Fruit fly (Drosophila melanogaster) whole organism, embryonic: Measurements from ENCODE around the gene Tsp2A.

Source experiments
- Adf1 ChIP-seq: fragments of 200-800 bp; sonication (Bioruptor generic); IDR thresholded peaks from 2 replicates; pipeline ENCODE4 v1.3.6; 2022; ENCODE audit warnings: missing biosample characterization, missing genetic modification characterization
- Asciz ChIP-seq: fragments of 200-800 bp; sonication (Bioruptor generic); optimal IDR thresholded peaks from 2 replicates; lab custom pipeline; 2017; ENCODE audit warnings: missing biosample characterization, mild to moderate bottlenecking, missing genetic modification characterization, missing genetic modification reagents
- Blimp-1 ChIP-seq: fragments of 200-800 bp; sonication (Bioruptor generic); optimal IDR thresholded peaks from 3 replicates; lab custom pipeline; 2018; ENCODE audit warnings: missing biosample characterization, missing genetic modification characterization, mild to moderate bottlenecking, moderate library complexity, missing genetic modification reagents
- CG10462 ChIP-seq: fragments of 200-800 bp; sonication (Bioruptor generic); optimal IDR thresholded peaks from 2 replicates; lab custom pipeline; 2016; ENCODE audit warnings: missing biosample characterization, missing genetic modification characterization
- CG11093 ChIP-seq: fragments of 200-800 bp; sonication (Bioruptor generic); IDR thresholded peaks from 3 replicates; pipeline ENCODE4 v1.3.6; 2022; ENCODE audit warnings: missing biosample characterization, missing genetic modification characterization
- CG14014 ChIP-seq: fragments of 200-800 bp; sonication (Bioruptor generic); IDR thresholded peaks from 2 replicates; pipeline ENCODE4 v1.3.6; 2022; ENCODE audit warnings: missing biosample characterization, missing genetic modification characterization
- CG1529 ChIP-seq: fragments of 200-800 bp; sonication (Bioruptor generic); optimal IDR thresholded peaks from 3 replicates; lab custom pipeline; 2018; ENCODE audit warnings: missing biosample characterization, missing genetic modification characterization
- CG17328 ChIP-seq: fragments of 200-800 bp; sonication (Bioruptor generic); IDR thresholded peaks from 2 replicates; pipeline ENCODE4 v1.3.6; 2022; ENCODE audit warnings: missing biosample characterization, missing genetic modification characterization
- CG17568 ChIP-seq: fragments of 200-800 bp; sonication (Bioruptor generic); optimal IDR thresholded peaks from 2 replicates; lab custom pipeline; 2018; ENCODE audit warnings: missing biosample characterization, mild to moderate bottlenecking, missing genetic modification characterization, moderate library complexity
- CG18764 ChIP-seq: fragments of 200-800 bp; sonication (Bioruptor generic); optimal IDR thresholded peaks from 3 replicates; lab custom pipeline; 2016; ENCODE audit warnings: missing biosample characterization, missing genetic modification characterization
- CG2120 ChIP-seq: fragments of 200-800 bp; sonication (Bioruptor generic); optimal IDR thresholded peaks from 3 replicates; lab custom pipeline; 2016; ENCODE audit warnings: missing biosample characterization, missing genetic modification characterization
- CG2199 ChIP-seq: fragments of 200-800 bp; sonication (Bioruptor generic); IDR thresholded peaks from 3 replicates; pipeline ENCODE4 v1.3.6; 2022; ENCODE audit warnings: missing biosample characterization, missing genetic modification characterization
- CG3847 ChIP-seq: fragments of 200-800 bp; sonication (Bioruptor generic); IDR thresholded peaks from 2 replicates; pipeline ENCODE4 v1.3.6; 2022; ENCODE audit warnings: missing biosample characterization, missing genetic modification characterization
- CG4820 ChIP-seq: fragments of 200-800 bp; sonication (Bioruptor generic); optimal IDR thresholded peaks from 3 replicates; lab custom pipeline; 2016; ENCODE audit warnings: missing biosample characterization, missing genetic modification characterization
- CG5180 ChIP-seq: fragments of 200-800 bp; sonication (Bioruptor generic); optimal IDR thresholded peaks from 3 replicates; lab custom pipeline; 2017; ENCODE audit warnings: missing biosample characterization, missing genetic modification characterization, mild to moderate bottlenecking, moderate library complexity, missing genetic modification reagents
- CG7271 ChIP-seq: fragments of 200-800 bp; sonication (Bioruptor generic); optimal IDR thresholded peaks from 2 replicates; lab custom pipeline; 2018; ENCODE audit warnings: missing biosample characterization, mild to moderate bottlenecking, missing genetic modification characterization, moderate library complexity
- CG9817 ChIP-seq: fragments of 200-800 bp; sonication (Bioruptor generic); optimal IDR thresholded peaks from 2 replicates; lab custom pipeline; 2018; ENCODE audit warnings: missing biosample characterization, mild to moderate bottlenecking, missing genetic modification characterization, moderate library complexity
- CrebB ChIP-seq: fragments of 200-800 bp; sonication (Bioruptor generic); optimal IDR thresholded peaks from 3 replicates; lab custom pipeline; 2018; ENCODE audit warnings: missing biosample characterization, mild to moderate bottlenecking, missing genetic modification characterization
- D19A ChIP-seq: fragments of 200-800 bp; optimal IDR thresholded peaks from 3 replicates; lab custom pipeline; 2019; ENCODE audit warnings: missing biosample characterization, mild to moderate bottlenecking, missing genetic modification characterization, moderate library complexity
- HHEX ChIP-seq: fragments of 200-800 bp; sonication (Bioruptor generic); optimal IDR thresholded peaks from 3 replicates; lab custom pipeline; 2017; ENCODE audit warnings: missing biosample characterization, mild to moderate bottlenecking, missing genetic modification characterization, missing genetic modification reagents
- HLH4C ChIP-seq: fragments of 200-800 bp; sonication (Bioruptor generic); IDR thresholded peaks from 3 replicates; pipeline ENCODE4 v1.3.6; 2022; ENCODE audit warnings: missing biosample characterization, missing genetic modification characterization; ENCODE audit not compliant: partially characterized antibody
- Hand ChIP-seq: fragments of 200-800 bp; sonication (Bioruptor generic); optimal IDR thresholded peaks from 2 replicates; lab custom pipeline; 2017; ENCODE audit warnings: mild to moderate bottlenecking, missing biosample characterization, missing genetic modification reagents, missing genetic modification characterization
- Hr3 ChIP-seq: fragments of 200-800 bp; sonication (Bioruptor generic); optimal IDR thresholded peaks from 3 replicates; lab custom pipeline; 2016; ENCODE audit warnings: missing biosample characterization, missing genetic modification characterization
- MTF-1 ChIP-seq: fragments of 200-800 bp; sonication (Bioruptor generic); optimal IDR thresholded peaks from 2 replicates; lab custom pipeline; 2018; ENCODE audit warnings: missing biosample characterization, mild to moderate bottlenecking, missing genetic modification characterization, borderline replicate concordance
- NK7.1 ChIP-seq: fragments of 200-800 bp; sonication (Bioruptor generic); optimal IDR thresholded peaks from 3 replicates; lab custom pipeline; 2016; ENCODE audit warnings: missing biosample characterization, missing genetic modification characterization
- Nf-YA ChIP-seq: fragments of 200-800 bp; sonication (Bioruptor generic); IDR thresholded peaks from 2 replicates; pipeline ENCODE4 v1.3.6; 2022; ENCODE audit warnings: missing biosample characterization, missing genetic modification characterization
- Oli ChIP-seq: fragments of 200-800 bp; sonication (Bioruptor generic); optimal IDR thresholded peaks from 2 replicates; lab custom pipeline; 2018; ENCODE audit warnings: missing biosample characterization, mild to moderate bottlenecking, missing genetic modification characterization, moderate library complexity
- Opbp ChIP-seq: fragments of 200-800 bp; sonication (Bioruptor generic); IDR thresholded peaks from 3 replicates; pipeline ENCODE4 v1.3.6; 2022; ENCODE audit warnings: missing biosample characterization, missing genetic modification characterization; ENCODE audit not compliant: partially characterized antibody
- Ptx1 ChIP-seq: fragments of 200-800 bp; sonication (Bioruptor generic); IDR thresholded peaks from 2 replicates; pipeline ENCODE4 v1.3.6; 2022; ENCODE audit warnings: missing biosample characterization, missing genetic modification characterization
- Rx ChIP-seq: fragments of 200-800 bp; sonication (Bioruptor generic); IDR thresholded peaks from 2 replicates; pipeline ENCODE4 v1.3.6; 2022; ENCODE audit warnings: missing biosample characterization, missing genetic modification characterization
- Side ChIP-seq: fragments of 200-800 bp; sonication (Bioruptor generic); optimal IDR thresholded peaks from 2 replicates; lab custom pipeline; 2016; ENCODE audit warnings: missing biosample characterization, missing genetic modification characterization
- ab ChIP-seq: fragments of 200-800 bp; sonication (Bioruptor generic); optimal IDR thresholded peaks from 2 replicates; lab custom pipeline; 2016; ENCODE audit warnings: missing biosample characterization, missing genetic modification characterization
- ase ChIP-seq: fragments of 200-800 bp; sonication (Bioruptor generic); IDR thresholded peaks from 3 replicates; pipeline ENCODE4 v1.3.6; 2022; ENCODE audit warnings: missing biosample characterization, missing genetic modification characterization
- ash1 ChIP-seq: fragments of 200-800 bp; sonication (Bioruptor generic); optimal IDR thresholded peaks from 2 replicates; lab custom pipeline; 2018; ENCODE audit warnings: missing biosample characterization, mild to moderate bottlenecking, missing genetic modification characterization
- dm ChIP-seq: fragments of 200-800 bp; sonication (Bioruptor generic); optimal IDR thresholded peaks from 3 replicates; lab custom pipeline; 2016; ENCODE audit warnings: missing biosample characterization, missing genetic modification characterization
- fd96Cb ChIP-seq: fragments of 200-800 bp; sonication (Bioruptor generic); optimal IDR thresholded peaks from 2 replicates; lab custom pipeline; 2018; ENCODE audit warnings: missing biosample characterization, mild to moderate bottlenecking, missing genetic modification characterization, moderate library complexity
- ham ChIP-seq: fragments of 200-800 bp; sonication (Bioruptor generic); IDR thresholded peaks from 2 replicates; pipeline ENCODE4 v1.3.6; 2022; ENCODE audit warnings: missing biosample characterization, missing genetic modification characterization
- maf-S ChIP-seq: fragments of 200-800 bp; sonication (Bioruptor generic); optimal IDR thresholded peaks from 2 replicates; lab custom pipeline; 2016; ENCODE audit warnings: missing biosample characterization, missing genetic modification characterization
- nom ChIP-seq: fragments of 200-800 bp; sonication (Bioruptor generic); optimal IDR thresholded peaks from 2 replicates; lab custom pipeline; 2017; ENCODE audit warnings: missing biosample characterization, missing genetic modification characterization, mild to moderate bottlenecking, moderate library complexity, missing genetic modification reagents
- odd ChIP-seq: fragments of 200-800 bp; sonication (Bioruptor generic); optimal IDR thresholded peaks from 2 replicates; lab custom pipeline; 2017; ENCODE audit warnings: missing biosample characterization, mild to moderate bottlenecking, missing genetic modification characterization
- prd ChIP-seq, 3 experiments: fragments of >200 bp in 2 of 3; fragments of 200-800 bp in 1 of 3; sonication (Bioruptor generic) in 1 of 3; optimal IDR thresholded peaks in 2 of 3; IDR thresholded peaks in 1 of 3; 2 replicates in 2 of 3; 3 replicates in 1 of 3; pipeline versions ENCODE4 v1.3.6 to Lab custom; 2017 to 2022; ENCODE audit warnings: missing biosample characterization in 1 of 3, missing genetic modification characterization in 1 of 3
- pum ChIP-seq: fragments of 200-800 bp; sonication (Bioruptor generic); optimal IDR thresholded peaks from 2 replicates; lab custom pipeline; 2016; ENCODE audit warnings: missing biosample characterization, missing genetic modification characterization
- pzg ChIP-seq: fragments of 200-800 bp; sonication (Bioruptor generic); optimal IDR thresholded peaks from 3 replicates; lab custom pipeline; 2018; ENCODE audit warnings: missing biosample characterization, mild to moderate bottlenecking, missing genetic modification characterization, moderate library complexity
- sens ChIP-seq: fragments of 200-800 bp; sonication (Bioruptor generic); peaks from one replicate; lab custom pipeline; 2016; ENCODE audit warnings: missing biosample characterization, missing genetic modification characterization
- sqz ChIP-seq: fragments of 200-800 bp; sonication (Bioruptor generic); optimal IDR thresholded peaks from 3 replicates; lab custom pipeline; 2018; ENCODE audit warnings: missing biosample characterization, mild to moderate bottlenecking, missing genetic modification characterization
- tll ChIP-seq, 2 experiments: fragments of 200-800 bp in 1 of 2; fragments of >200 bp in 1 of 2; sonication (Bioruptor generic) in 1 of 2; optimal IDR thresholded peaks; 2 replicates each; lab custom pipeline; 2017 to 2019; ENCODE audit warnings: missing biosample characterization in 2 of 2, missing genetic modification characterization in 2 of 2, mild to moderate bottlenecking in 1 of 2, moderate library complexity in 1 of 2
- tx ChIP-seq: fragments of 200-800 bp; sonication (Bioruptor generic); optimal IDR thresholded peaks from 2 replicates; lab custom pipeline; 2016; ENCODE audit warnings: missing biosample characterization, missing genetic modification characterization
- usp ChIP-seq: fragments of >200 bp; optimal IDR thresholded peaks from 2 replicates; lab custom pipeline; 2017; ENCODE audit warnings: missing biosample characterization, missing genetic modification characterization
- zen2 ChIP-seq: fragments of 200-800 bp; sonication (Bioruptor generic); IDR thresholded peaks from 3 replicates; pipeline ENCODE4 v1.3.6; 2022; ENCODE audit warnings: missing biosample characterization, missing genetic modification characterization; ENCODE audit not compliant: partially characterized antibody

Tsp2A gene

dm6 chrX:1380350-1381060 lies 34.2 kb downstream of the Tsp2A start, which contains the start of the genes CG3719 and CG32813 (continued):
- no peak for TF ChIP-seq CG10462
- TF ChIP-seq Adf1: 0 out of 2 replicates have a peak, but pooled peaks have one; percentile 21
- TF ChIP-seq odd (GFP tag; lab: Kevin White, UChicago): no peak
- TF ChIP-seq Rx (GFP tag; lab: Robert Waterston, UW): no peak
- peak; percentile 49 for TF ChIP-seq CG9817 (tag; lab: Kevin White, UChicago)
- TF ChIP-seq sens (GFP tag; lab: Kevin White, UChicago): peak; percentile 89
- TF ChIP-seq CG3847 (GFP tag; lab: Robert Waterston, UW): peak; percentile 53
- TF ChIP-seq usp (GFP tag; lab: Kevin White, UChicago): no peak
- TF ChIP-seq Asciz (GFP tag; lab: Kevin White, UChicago): no peak
- no peak for TF ChIP-seq CrebB (tag; lab: Kevin White, UChicago)
- peak; percentile 19 for TF ChIP-seq Hr3 (GFP tag; lab: Kevin White, UChicago)
- TF ChIP-seq tx (GFP tag; lab: Kevin White, UChicago): peak; percentile 64
- peak; percentile 89 for TF ChIP-seq CG5180 (GFP tag; lab: Kevin White, UChicago)
- TF ChIP-seq fd96Cb (tag; lab: Kevin White, UChicago): peak; percentile 0
- no peak for TF ChIP-seq CG2199
- TF ChIP-seq D19A (tag; lab: Kevin White, UChicago): no peak
- TF ChIP-seq CG11093 (GFP tag; lab: Robert Waterston, UW): no peak
- TF ChIP-seq CG1529 (GFP tag; lab: Kevin White, UChicago): no peak
- TF ChIP-seq CG18764 (GFP tag; lab: Kevin White, UChicago): no peak
- TF ChIP-seq Ptx1 (GFP tag; lab: Robert Waterston, UW): 0 out of 2 replicates have a peak, but pooled peaks have one; percentile 9
- TF ChIP-seq ash1 (GFP tag; lab: Kevin White, UChicago): no peak
- TF ChIP-seq nom: no peak
- no peak for TF ChIP-seq NK7.1 (GFP tag; lab: Kevin White, UChicago)
- TF ChIP-seq Opbp: 0 out of 3 replicates have a peak, but pooled peaks have one; percentile 22
- TF ChIP-seq pum: no peak
- TF ChIP-seq dm (GFP tag; lab: Kevin White, UChicago): no peak
- TF ChIP-seq Nf-YA: no peak
- no peak for TF ChIP-seq MTF-1
- TF ChIP-seq ab (GFP tag; lab: Kevin White, UChicago): no peak
- TF ChIP-seq pzg (GFP tag; lab: Kevin White, UChicago): peak; percentile 71
- TF ChIP-seq Side: peak; percentile 52
- TF ChIP-seq CG4820 (GFP tag; lab: Kevin White, UChicago): peak; percentile 13
- peak; percentile 1 for TF ChIP-seq Oli (tag; lab: Kevin White, UChicago)
- no peak for TF ChIP-seq CG14014
- peak; percentile 8 for TF ChIP-seq maf-S (GFP tag; lab: Kevin White, UChicago)
- no peak for TF ChIP-seq CG17568 (GFP tag; lab: Kevin White, UChicago)
- TF ChIP-seq ase (GFP tag; lab: Robert Waterston, UW): no peak
- no peak for TF ChIP-seq Blimp-1 (GFP tag; lab: Kevin White, UChicago)
- no peak for TF ChIP-seq prd (optimal IDR thresholded peaks at IDR 0.05; lab: Kevin White, UChicago)
- no peak for TF ChIP-seq prd (GFP tag; IDR thresholded peaks at IDR 0.05; lab: Robert Waterston, UW)
- no peak for TF ChIP-seq Hand (GFP tag; lab: Kevin White, UChicago)
- no peak for TF ChIP-seq HHEX
- TF ChIP-seq CG17328 (GFP tag; lab: Robert Waterston, UW): no peak
- no peak for TF ChIP-seq CG7271 (tag; lab: Kevin White, UChicago)
- TF ChIP-seq CG2120 (GFP tag; lab: Kevin White, UChicago): peak; percentile 72
- no peak for TF ChIP-seq HLH4C (GFP tag; lab: Robert Waterston, UW)
- TF ChIP-seq tll (GFP tag; optimal IDR thresholded peaks at IDR 0.05; lab: Kevin White, UChicago): no peak
- TF ChIP-seq ham (GFP tag; lab: Robert Waterston, UW): no peak
- no peak for TF ChIP-seq sqz (GFP tag; lab: Kevin White, UChicago)
- no peak for TF ChIP-seq zen2 (GFP tag; lab: Robert Waterston, UW)
